Fruit fly (Drosophila melanogaster): Measurements from ENCODE around the gene CG2278.

DNA sequence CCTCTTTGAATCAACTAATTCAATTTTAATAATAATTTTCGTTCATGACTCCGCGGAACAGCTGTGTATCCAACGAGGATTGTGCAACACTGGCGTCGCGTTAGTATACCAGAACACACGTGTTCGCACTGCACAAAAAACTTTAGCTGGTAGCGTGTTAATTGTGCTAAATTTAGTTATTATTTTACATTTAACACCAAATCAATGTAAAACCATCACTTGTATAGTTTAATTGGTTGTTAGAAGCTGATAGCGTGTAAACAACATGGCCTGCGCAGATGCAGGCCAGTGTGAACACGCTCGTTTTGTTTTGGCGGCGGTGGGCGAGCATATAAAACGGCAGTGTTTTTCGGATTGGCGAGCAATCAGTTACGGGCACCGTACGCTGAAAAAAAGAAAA, 12.8 kb downstream of the CG2278 start, which contains the start of the genes Traf6 and GIIIspla2:
- TF ChIP-seq CG12605 (GFP tag; IDR thresholded peaks at IDR 0.05) = no peak
- TF ChIP-seq rn (GFP tag; IDR thresholded peaks at IDR 0.05) = peak; percentile 71
- TF ChIP-seq EcR (GFP tag; optimal IDR thresholded peaks at IDR 0.05) = no peak
- TF ChIP-seq CG17806 (tag; optimal IDR thresholded peaks at IDR 0.05) = peak; percentile 52
- no peak for TF ChIP-seq Pif1A (GFP tag; optimal IDR thresholded peaks at IDR 0.05)
- TF ChIP-seq CG8301 (tag; optimal IDR thresholded peaks at IDR 0.05) = peak; percentile 70
- TF ChIP-seq CG9948 (tag; optimal IDR thresholded peaks at IDR 0.05) = peak; percentile 65
- peak; percentile 60 for TF ChIP-seq CG32121 (GFP tag; IDR thresholded peaks at IDR 0.05)

All from whole organism, pupa.